Worm (Caenorhabditis elegans) whole organism, L2 larva: ENCODE measurements around the gene sdz-5.

ENCODE experiments used
- F13H6.1 ChIP-seq: sonication (generic microtip); optimal IDR thresholded peaks from 2 replicates; lab custom pipeline; 2016; ENCODE audit warnings: missing genetic modification characterization, missing compliant biosample characterization
- R02D3.7 ChIP-seq: fragments of 150-350 bp; optimal IDR thresholded peaks from 2 replicates; lab custom pipeline; 2014; ENCODE audit warnings: missing biosample characterization, missing genetic modification characterization
- Y55F3AM.14 ChIP-seq: fragments of 200-800 bp; sonication (Bioruptor generic); optimal IDR thresholded peaks from 2 replicates; lab custom pipeline; 2018; ENCODE audit warnings: mild to moderate bottlenecking, missing genetic modification characterization, missing compliant biosample characterization
- ZK546.5 ChIP-seq: sonication (generic microtip); optimal IDR thresholded peaks from 2 replicates; lab custom pipeline; 2017; ENCODE audit warnings: missing biosample characterization, missing genetic modification characterization
- alr-1 ChIP-seq: fragments of 150-350 bp; optimal IDR thresholded peaks from 2 replicates; lab custom pipeline; 2014; ENCODE audit warnings: missing biosample characterization, missing genetic modification characterization
- ama-1 ChIP-seq: fragments of 150-350 bp; optimal IDR thresholded peaks from 2 replicates; lab custom pipeline; 2018; ENCODE audit warnings: inconsistent platforms
- blmp-1 ChIP-seq: sonication (generic microtip); optimal IDR thresholded peaks from 2 replicates; lab custom pipeline; 2017; ENCODE audit warnings: missing genetic modification characterization, mild to moderate bottlenecking, missing compliant biosample characterization, antibody characterized with exemption, moderate library complexity; ENCODE audit not compliant: insufficient read depth
- ceh-16 ChIP-seq: fragments of 150-350 bp; optimal IDR thresholded peaks from 2 replicates; lab custom pipeline; 2014; ENCODE audit warnings: missing biosample characterization, missing genetic modification characterization
- crh-2 ChIP-seq: sonication (generic microtip); optimal IDR thresholded peaks from 2 replicates; lab custom pipeline; 2017; ENCODE audit warnings: missing biosample characterization, missing genetic modification characterization
- dmd-4 ChIP-seq: sonication (generic microtip); optimal IDR thresholded peaks from 2 replicates; lab custom pipeline; 2017; ENCODE audit warnings: missing biosample characterization, missing genetic modification characterization
- egl-27 ChIP-seq: sonication (generic microtip); optimal IDR thresholded peaks from 3 replicates; lab custom pipeline; 2017; ENCODE audit warnings: missing biosample characterization, missing genetic modification reagents, missing genetic modification characterization
- elt-1 ChIP-seq: fragments of 150-350 bp; optimal IDR thresholded peaks from 2 replicates; lab custom pipeline; 2014; ENCODE audit warnings: missing biosample characterization, missing genetic modification characterization
- fos-1 ChIP-seq: fragments of 150-350 bp; optimal IDR thresholded peaks from 2 replicates; lab custom pipeline; 2014; ENCODE audit warnings: missing biosample characterization, missing genetic modification characterization
- lin-11 ChIP-seq: fragments of 150-350 bp; sonication (generic microtip); optimal IDR thresholded peaks from 2 replicates; lab custom pipeline; 2014; ENCODE audit warnings: missing biosample characterization, missing genetic modification characterization, inconsistent platforms, mixed read lengths
- lin-39 ChIP-seq: fragments of 150-350 bp; optimal IDR thresholded peaks from 2 replicates; lab custom pipeline; 2014; ENCODE audit warnings: missing biosample characterization, missing genetic modification reagents, missing genetic modification characterization
- lsy-2 ChIP-seq, 2 experiments: fragments of 150-350 bp in 1 of 2; sonication (generic microtip) in 1 of 2; optimal IDR thresholded peaks; 2 replicates each; lab custom pipeline; 2014 to 2017; ENCODE audit warnings: missing biosample characterization in 2 of 2, missing genetic modification characterization in 2 of 2
- mab-5 ChIP-seq: fragments of 150-350 bp; optimal IDR thresholded peaks from 2 replicates; lab custom pipeline; 2014; ENCODE audit warnings: missing biosample characterization, missing genetic modification characterization
- mbf-1 ChIP-seq: sonication (generic microtip); optimal IDR thresholded peaks from 2 replicates; lab custom pipeline; 2017; ENCODE audit warnings: missing biosample characterization, missing genetic modification characterization
- mdl-1 ChIP-seq, 2 experiments: fragments of 150-350 bp in 1 of 2; sonication (generic microtip) in 1 of 2; optimal IDR thresholded peaks; 2 replicates each; lab custom pipeline; 2017; ENCODE audit warnings: missing biosample characterization in 2 of 2, missing genetic modification characterization in 2 of 2
- nhr-10 ChIP-seq: sonication (generic microtip); optimal IDR thresholded peaks from 2 replicates; lab custom pipeline; 2017; ENCODE audit warnings: missing biosample characterization, missing genetic modification characterization
- nhr-12 ChIP-seq: fragments of 150-350 bp; optimal IDR thresholded peaks from 2 replicates; lab custom pipeline; 2014; ENCODE audit warnings: missing biosample characterization, missing genetic modification characterization
- nhr-25 ChIP-seq: fragments of 150-350 bp; sonication (generic microtip); optimal IDR thresholded peaks from 3 replicates; lab custom pipeline; 2014; ENCODE audit warnings: missing biosample characterization, missing genetic modification characterization
- nhr-6 ChIP-seq: fragments of 150-350 bp; optimal IDR thresholded peaks from 2 replicates; lab custom pipeline; 2014; ENCODE audit warnings: missing biosample characterization, missing genetic modification characterization
- nhr-77 ChIP-seq: fragments of 150-350 bp; optimal IDR thresholded peaks from 2 replicates; lab custom pipeline; 2014; ENCODE audit warnings: missing biosample characterization, missing genetic modification characterization
- sma-9 ChIP-seq, 2 experiments: fragments of 150-350 bp in 1 of 2; sonication (generic microtip) in 1 of 2; optimal IDR thresholded peaks; 2 replicates each; lab custom pipeline; 2014 to 2016; ENCODE audit warnings: missing genetic modification characterization in 2 of 2, mild to moderate bottlenecking in 1 of 2, missing biosample characterization in 1 of 2, missing compliant biosample characterization in 1 of 2, missing genetic modification reagents in 1 of 2, moderate library complexity in 1 of 2
- unc-62 ChIP-seq: fragments of 150-350 bp; optimal IDR thresholded peaks from 2 replicates; lab custom pipeline; 2014; ENCODE audit warnings: missing biosample characterization, missing genetic modification reagents, missing genetic modification characterization
- zag-1 ChIP-seq: fragments of 150-350 bp; optimal IDR thresholded peaks from 2 replicates; lab custom pipeline; 2014; ENCODE audit warnings: missing biosample characterization, missing genetic modification characterization
- ztf-11 ChIP-seq: sonication (generic microtip); optimal IDR thresholded peaks from 2 replicates; lab custom pipeline; 2017; ENCODE audit warnings: missing biosample characterization, missing genetic modification characterization

sdz-5 gene

ce11 chrII:3005499-3005898, 3.0 kb upstream of the sdz-5 start, which contains the start of gene lido-12:
Gene lido-12 (plus strand): TSS chrII:3005799.
- TF ChIP-seq nhr-12 (no peak), F13H6.1 (tag; lab: Kevin White, UChicago) (no peak), lsy-2 (tag; optimal IDR thresholded peaks at IDR 0.05; lab: Kevin White, UChicago) (no peak), ztf-11 (no peak), unc-62 (GFP tag; lab: Kevin White, UChicago) (no peak), nhr-10 (tag; lab: Kevin White, UChicago) (no peak), Y55F3AM.14 (no peak), ZK546.5 (tag; lab: Kevin White, UChicago) (no peak), alr-1 (tag; lab: Kevin White, UChicago) (no peak), crh-2 (tag; lab: Kevin White, UChicago) (no peak), mdl-1 (tag; optimal IDR thresholded peaks at IDR 0.05; lab: Kevin White, UChicago) (no peak), dmd-4 (tag; lab: Kevin White, UChicago) (no peak), lin-11 (tag; lab: Kevin White, UChicago) (no peak), sma-9 (GFP tag; optimal IDR thresholded peaks at IDR 0.05; lab: Kevin White, UChicago) (no peak), sma-9 (tag; optimal IDR thresholded peaks at IDR 0.05; lab: Kevin White, UChicago) (no peak), blmp-1 (tag; lab: Kevin White, UChicago) (no peak)

- TF ChIP-seq lin-39 (tag; lab: Kevin White, UChicago) (no peak), zag-1 (no peak), nhr-77 (tag; lab: Kevin White, UChicago) (no peak), ama-1 (no peak), R02D3.7 (no peak), nhr-10 (tag; lab: Kevin White, UChicago) (no peak), egl-27 (tag; lab: Kevin White, UChicago) (no peak), lin-11 (tag; lab: Kevin White, UChicago) (no peak), ztf-11 (no peak), crh-2 (tag; lab: Kevin White, UChicago) (no peak), elt-1 (tag; lab: Kevin White, UChicago) (no peak), mbf-1 (tag; lab: Kevin White, UChicago) (no peak), nhr-6 (tag; lab: Kevin White, UChicago) (no peak), fos-1 (tag; lab: Kevin White, UChicago) (no peak), F13H6.1 (tag; lab: Kevin White, UChicago) (no peak), mab-5 (tag; lab: Kevin White, UChicago) (no peak)
Observed at ce11 chrII:3012133-3012532, 3.6 kb downstream of the sdz-5 start, which contains the start of gene C41H7.9. Gene C41H7.9 (minus strand): TSS chrII:3012233.

ce11 chrII:3014196-3014849, 5.8 kb downstream of the sdz-5 start, which contains the start of gene C41H7.2:
Gene C41H7.2 (plus strand): TSS chrII:3014817.
- TF ChIP-seq fos-1 (tag; lab: Kevin White, UChicago) (peak; percentile 85), ceh-16 (tag; lab: Kevin White, UChicago) (no peak), crh-2 (tag; lab: Kevin White, UChicago) (peak; percentile 4)

ce11 chrII:3019807-3020206, 11.3 kb downstream of the sdz-5 start, which contains the start of gene clec-3:
Gene clec-3 (minus strand): TSS chrII:3019907.
- TF ChIP-seq nhr-10 (tag; lab: Kevin White, UChicago) (no peak), Y55F3AM.14 (no peak), crh-2 (tag; lab: Kevin White, UChicago) (no peak), nhr-25 (no peak), elt-1 (tag; lab: Kevin White, UChicago) (no peak), fos-1 (tag; lab: Kevin White, UChicago) (no peak), mab-5 (tag; lab: Kevin White, UChicago) (no peak), lin-39 (tag; lab: Kevin White, UChicago) (no peak)

DNA sequence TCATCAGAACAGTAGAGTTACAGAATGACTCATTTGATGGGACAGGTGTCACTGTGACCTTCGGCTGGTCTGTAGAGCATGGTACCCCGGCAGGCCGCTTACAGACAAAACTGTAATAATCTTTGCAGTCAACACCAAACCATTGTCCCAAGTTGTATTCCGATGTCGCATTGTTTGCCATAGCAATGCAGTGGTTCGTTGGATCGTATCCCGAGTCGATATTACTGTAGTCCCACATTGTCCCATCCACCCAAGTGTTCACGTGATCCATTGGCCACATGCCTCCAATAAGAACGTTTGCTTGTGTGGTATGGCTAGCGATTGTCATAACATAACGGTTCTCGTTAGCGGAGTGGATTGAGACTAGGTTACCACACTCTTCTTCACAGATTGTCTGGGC, 12.4 kb downstream of the sdz-5 start:
- no peak for TF ChIP-seq lsy-2 (tag; optimal IDR thresholded peaks at IDR 0.05; lab: Kevin White, UChicago)

- TF ChIP-seq lsy-2 (tag; optimal IDR thresholded peaks at IDR 0.05; lab: Kevin White, UChicago) = no peak
Observed at ce11 chrII:3023381-3023935, 15.0 kb downstream of the sdz-5 start, which contains the start of gene clec-2. Gene clec-2 (minus strand): TSS chrII:3023431.
